1 fruit fly cellular context compared by ENCODE assay signal in the genomic region with DNA sequence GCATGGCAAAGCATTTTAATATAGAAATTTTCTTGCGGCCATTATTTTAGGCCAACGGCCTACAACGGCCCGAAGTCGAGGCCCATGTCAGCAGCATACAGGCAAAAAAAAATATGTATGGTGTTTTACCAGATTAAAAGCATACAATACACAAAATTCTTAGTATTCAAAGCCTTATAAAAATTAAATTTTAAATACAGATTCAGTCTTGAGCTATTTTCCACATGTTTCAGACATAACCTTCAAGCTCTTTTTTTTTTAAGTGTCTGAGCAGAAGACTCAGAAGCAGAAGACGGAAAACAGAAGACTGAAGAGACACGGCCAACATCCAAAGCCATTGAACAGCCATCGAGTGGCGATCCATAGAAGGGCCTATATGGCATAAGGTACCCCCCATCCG.
TF ChIP-seq lines count a peak whose summit lies in the region.

No protein-coding gene starts in this region.

TF ChIP-seq in whole organism, embryonic, 481 proteins besides CTCF, POLR2A, EP300 and RAD21 (continued from another document and continues in another):
- TF ChIP-seq CoRest (tag; optimal IDR thresholded peaks at IDR 0.05; lab: Kevin White, UChicago) (peak; percentile 43), tio (GFP tag; optimal IDR thresholded peaks at IDR 0.05; lab: Kevin White, UChicago) (peak; percentile 10), ssp (GFP tag; IDR thresholded peaks at IDR 0.05; lab: Robert Waterston, UW) (no peak), CHES-1-like (GFP tag; optimal IDR thresholded peaks at IDR 0.05; lab: Kevin White, UChicago) (no peak), CG1233 (GFP tag; optimal IDR thresholded peaks at IDR 0.05; lab: Kevin White, UChicago) (peak; percentile 5), CG10274 (GFP tag; optimal IDR thresholded peaks at IDR 0.05; lab: Kevin White, UChicago) (no peak), CG3163 (GFP tag; optimal IDR thresholded peaks at IDR 0.05; lab: Kevin White, UChicago) (no peak), kni (GFP tag; optimal IDR thresholded peaks at IDR 0.05; lab: Kevin White, UChicago) (peak; percentile 21), CG8089 (GFP tag; optimal IDR thresholded peaks at IDR 0.05; lab: Kevin White, UChicago) (no peak), CG9932 (GFP tag; IDR thresholded peaks at IDR 0.05; lab: Robert Waterston, UW) (no peak), Hey (tag; optimal IDR thresholded peaks at IDR 0.05; lab: Kevin White, UChicago) (no peak), CG12219 (GFP tag; optimal IDR thresholded peaks at IDR 0.05; lab: Kevin White, UChicago) (no peak), gem (tag; optimal IDR thresholded peaks at IDR 0.05; lab: Kevin White, UChicago) (peak; percentile 70), peb (GFP tag; IDR thresholded peaks at IDR 0.05; lab: Robert Waterston, UW) (0 out of 2 replicates have a peak, but pooled peaks have one; percentile 13), Rx (GFP tag; IDR thresholded peaks at IDR 0.05; lab: Robert Waterston, UW) (no peak), Fer2 (tag; optimal IDR thresholded peaks at IDR 0.05; lab: Kevin White, UChicago) (no peak), chm (GFP tag; IDR thresholded peaks at IDR 0.05; lab: Robert Waterston, UW) (0 out of 2 replicates have a peak, but pooled peaks have one; percentile 8), CG10321 (GFP tag; IDR thresholded peaks at IDR 0.05; lab: Robert Waterston, UW) (no peak), CG8765 (GFP tag; IDR thresholded peaks at IDR 0.05; lab: Robert Waterston, UW) (no peak), Camta (GFP tag; optimal IDR thresholded peaks at IDR 0.05; lab: Kevin White, UChicago) (peak; percentile 9), CG2202 (tag; optimal IDR thresholded peaks at IDR 0.05; lab: Kevin White, UChicago) (peak; percentile 41), BEAF-32 (GFP tag; optimal IDR thresholded peaks at IDR 0.05; lab: Kevin White, UChicago) (no peak), Drgx (GFP tag; IDR thresholded peaks at IDR 0.05; lab: Robert Waterston, UW) (no peak), Lim3 (GFP tag; IDR thresholded peaks at IDR 0.05; lab: Robert Waterston, UW) (no peak), sc (optimal IDR thresholded peaks at IDR 0.05; lab: Kevin White, UChicago) (no peak), sc (GFP tag; optimal IDR thresholded peaks at IDR 0.05; lab: Kevin White, UChicago) (peak; percentile 25), CG11093 (GFP tag; IDR thresholded peaks at IDR 0.05; lab: Robert Waterston, UW) (peak; percentile 43; the same call in 1 of the 3 replicates), kah (GFP tag; optimal IDR thresholded peaks at IDR 0.05; lab: Kevin White, UChicago) (no peak), NfI (GFP tag; optimal IDR thresholded peaks at IDR 0.05; lab: Kevin White, UChicago) (no peak), phol (tag; optimal IDR thresholded peaks at IDR 0.05; lab: Kevin White, UChicago) (peak; percentile 59), CG10267 (tag; optimal IDR thresholded peaks at IDR 0.05; lab: Kevin White, UChicago) (peak; percentile 52), Stat92E (GFP tag; optimal IDR thresholded peaks at IDR 0.05; lab: Kevin White, UChicago) (peak in 1 of 3 experiments; percentile 3), z (GFP tag; IDR thresholded peaks at IDR 0.05; lab: Robert Waterston, UW) (no peak), gsb-n (tag; optimal IDR thresholded peaks at IDR 0.05; lab: Kevin White, UChicago) (peak; percentile 52), CG6683 (GFP tag; optimal IDR thresholded peaks at IDR 0.05; lab: Kevin White, UChicago) (no peak), bigmax (GFP tag; optimal IDR thresholded peaks at IDR 0.05; lab: Kevin White, UChicago) (no peak), Fer3 (tag; optimal IDR thresholded peaks at IDR 0.05; lab: Kevin White, UChicago) (no peak), CG9817 (tag; optimal IDR thresholded peaks at IDR 0.05; lab: Kevin White, UChicago) (no peak), CG14860 (GFP tag; IDR thresholded peaks at IDR 0.05; lab: Robert Waterston, UW; ENCODE audit: partially characterized antibody) (no peak), CG6272 (GFP tag; IDR thresholded peaks at IDR 0.05; lab: Robert Waterston, UW) (no peak), CG14710 (tag; optimal IDR thresholded peaks at IDR 0.05; lab: Kevin White, UChicago) (peak; percentile 63), dati (GFP tag; IDR thresholded peaks at IDR 0.05; lab: Robert Waterston, UW) (no peak), Deaf1 (tag; optimal IDR thresholded peaks at IDR 0.05; lab: Kevin White, UChicago) (no peak), CG6689 (GFP tag; IDR thresholded peaks at IDR 0.05; lab: Robert Waterston, UW) (peak; percentile 49), CG17186 (GFP tag; optimal IDR thresholded peaks at IDR 0.05; lab: Kevin White, UChicago) (no peak), fd3F (GFP tag; optimal IDR thresholded peaks at IDR 0.05; lab: Kevin White, UChicago) (no peak), Oli (tag; optimal IDR thresholded peaks at IDR 0.05; lab: Kevin White, UChicago) (peak; percentile 51), Mrtf (GFP tag; IDR thresholded peaks at IDR 0.05; lab: Robert Waterston, UW) (no peak), otp (GFP tag; IDR thresholded peaks at IDR 0.05; lab: Robert Waterston, UW) (no peak; the same call in 2 of the 3 replicates), CG17359 (tag; optimal IDR thresholded peaks at IDR 0.05; lab: Kevin White, UChicago) (peak; percentile 33), ewg (GFP tag; optimal IDR thresholded peaks at IDR 0.05; lab: Kevin White, UChicago) (no peak), slp2 (GFP tag; optimal IDR thresholded peaks at IDR 0.05; lab: Kevin White, UChicago) (peak; percentile 27), Abd-B (GFP tag; optimal IDR thresholded peaks at IDR 0.05; lab: Kevin White, UChicago) (peak; percentile 17), nmo (GFP tag; optimal IDR thresholded peaks at IDR 0.05; lab: Kevin White, UChicago) (peak; percentile 65), sens (GFP tag; lab: Kevin White, UChicago) (peak; percentile 93), CG8944 (GFP tag; optimal IDR thresholded peaks at IDR 0.05; lab: Kevin White, UChicago) (no peak), Atf3 (GFP tag; optimal IDR thresholded peaks at IDR 0.05; lab: Kevin White, UChicago) (no peak), CrebB (tag; optimal IDR thresholded peaks at IDR 0.05; lab: Kevin White, UChicago) (no peak), pum (GFP tag; optimal IDR thresholded peaks at IDR 0.05; lab: Kevin White, UChicago) (peak; percentile 32), Sox102F (GFP tag; optimal IDR thresholded peaks at IDR 0.05; lab: Kevin White, UChicago) (peak; percentile 45), toy (GFP tag; IDR thresholded peaks at IDR 0.05; lab: Robert Waterston, UW) (no peak), CG11695 (GFP tag; IDR thresholded peaks at IDR 0.05; lab: Robert Waterston, UW) (0 out of 3 replicates have a peak, but pooled peaks have one; percentile 30), ems (GFP tag; optimal IDR thresholded peaks at IDR 0.05; lab: Kevin White, UChicago) (no peak), zen (tag; optimal IDR thresholded peaks at IDR 0.05; lab: Kevin White, UChicago) (no peak), stc (GFP tag; IDR thresholded peaks at IDR 0.05; lab: Robert Waterston, UW) (0 out of 2 replicates have a peak, but pooled peaks have one; percentile 5), Elba2 (GFP tag; optimal IDR thresholded peaks at IDR 0.05; lab: Kevin White, UChicago) (no peak), CG15269 (tag; optimal IDR thresholded peaks at IDR 0.05; lab: Kevin White, UChicago) (peak; percentile 1), ranshi (GFP tag; IDR thresholded peaks at IDR 0.05; lab: Robert Waterston, UW) (peak; percentile 34; the same call in 1 of the 2 replicates), CG15514 (GFP tag; optimal IDR thresholded peaks at IDR 0.05; lab: Kevin White, UChicago) (no peak), CG5953 (GFP tag; IDR thresholded peaks at IDR 0.05; lab: Robert Waterston, UW) (no peak), cas (GFP tag; IDR thresholded peaks at IDR 0.05; lab: Robert Waterston, UW) (no peak), CG30403 (GFP tag; optimal IDR thresholded peaks at IDR 0.05; lab: Kevin White, UChicago) (peak; percentile 38), CG16815 (GFP tag; optimal IDR thresholded peaks at IDR 0.05; lab: Kevin White, UChicago) (peak; percentile 17), CG4328 (GFP tag; optimal IDR thresholded peaks at IDR 0.05; lab: Kevin White, UChicago) (no peak), Doc3 (GFP tag; IDR thresholded peaks at IDR 0.05; lab: Robert Waterston, UW; ENCODE audit: partially characterized antibody) (no peak), CG12071 (GFP tag; optimal IDR thresholded peaks at IDR 0.05; lab: Kevin White, UChicago) (no peak), Bgb (GFP tag; IDR thresholded peaks at IDR 0.05; lab: Robert Waterston, UW; ENCODE audit: partially characterized antibody) (no peak), CG1529 (GFP tag; optimal IDR thresholded peaks at IDR 0.05; lab: Kevin White, UChicago) (peak; percentile 36), MTF-1 (GFP tag; optimal IDR thresholded peaks at IDR 0.05; lab: Kevin White, UChicago; ENCODE audit: borderline replicate concordance) (no peak), PHDP (tag; optimal IDR thresholded peaks at IDR 0.05; lab: Kevin White, UChicago) (peak; percentile 18), sima (GFP tag; optimal IDR thresholded peaks at IDR 0.05; lab: Kevin White, UChicago) (no peak), Mad (GFP tag; optimal IDR thresholded peaks at IDR 0.05; lab: Kevin White, UChicago) (peak; percentile 6), gce (GFP tag; IDR thresholded peaks at IDR 0.05; lab: Robert Waterston, UW) (no peak), Opbp (GFP tag; IDR thresholded peaks at IDR 0.05; lab: Robert Waterston, UW; ENCODE audit: partially characterized antibody) (no peak), Lhr (GFP tag; optimal IDR thresholded peaks at IDR 0.05; lab: Kevin White, UChicago) (peak; percentile 35), Oaz (GFP tag; IDR thresholded peaks at IDR 0.05; lab: Robert Waterston, UW) (no peak), az2 (GFP tag; optimal IDR thresholded peaks at IDR 0.05; lab: Kevin White, UChicago) (peak; percentile 35), repo (GFP tag; optimal IDR thresholded peaks at IDR 0.05; lab: Kevin White, UChicago) (no peak), disco-r (GFP tag; optimal IDR thresholded peaks at IDR 0.05; lab: Kevin White, UChicago) (no peak), CG4820 (GFP tag; optimal IDR thresholded peaks at IDR 0.05; lab: Kevin White, UChicago) (peak; percentile 45), croc (GFP tag; conservative IDR thresholded peaks at IDR 0.05; lab: Robert Waterston, UW) (peak; percentile 34; the same call in 1 of the 3 replicates), crp (GFP tag; optimal IDR thresholded peaks at IDR 0.05; lab: Kevin White, UChicago) (no peak), CG6254 (GFP tag; optimal IDR thresholded peaks at IDR 0.05; lab: Kevin White, UChicago) (peak; percentile 57), Atf-2 (GFP tag; optimal IDR thresholded peaks at IDR 0.05; lab: Kevin White, UChicago) (peak; percentile 17), Usf (GFP tag; optimal IDR thresholded peaks at IDR 0.05; lab: Kevin White, UChicago) (no peak), HLH54F (GFP tag; optimal IDR thresholded peaks at IDR 0.05; lab: Kevin White, UChicago) (no peak), Hr3 (GFP tag; optimal IDR thresholded peaks at IDR 0.05; lab: Kevin White, UChicago) (peak; percentile 20), CG4424 (GFP tag; optimal IDR thresholded peaks at IDR 0.05; lab: Kevin White, UChicago) (peak; percentile 39), cato (GFP tag; optimal IDR thresholded peaks at IDR 0.05; lab: Kevin White, UChicago; ENCODE audit: borderline replicate concordance) (peak; percentile 12), Trl (optimal IDR thresholded peaks at IDR 0.05; lab: Kevin White, UChicago) (no peak), Trl (GFP tag; optimal IDR thresholded peaks at IDR 0.05; lab: Kevin White, UChicago) (peak; percentile 9), CG1832 (GFP tag; optimal IDR thresholded peaks at IDR 0.05; lab: Kevin White, UChicago) (no peak), danr (GFP tag; IDR thresholded peaks at IDR 0.05; lab: Robert Waterston, UW) (0 out of 2 replicates have a peak, but pooled peaks have one; percentile 24), fd102C (GFP tag; optimal IDR thresholded peaks at IDR 0.05; lab: Kevin White, UChicago) (no peak), dm (GFP tag; optimal IDR thresholded peaks at IDR 0.05; lab: Kevin White, UChicago) (no peak), en (GFP tag; optimal IDR thresholded peaks at IDR 0.05; lab: Kevin White, UChicago) (no peak), nerfin-1 (tag; optimal IDR thresholded peaks at IDR 0.05; lab: Kevin White, UChicago) (peak; percentile 13), yki (optimal IDR thresholded peaks at IDR 0.05; lab: Kevin White, UChicago) (no peak), CG11504 (tag; optimal IDR thresholded peaks at IDR 0.05; lab: Kevin White, UChicago) (peak; percentile 62), insv (GFP tag; optimal IDR thresholded peaks at IDR 0.05; lab: Kevin White, UChicago) (no peak), Neu2 (GFP tag; optimal IDR thresholded peaks at IDR 0.05; lab: Kevin White, UChicago; ENCODE audit: borderline replicate concordance) (no peak), CG12942 (GFP tag; optimal IDR thresholded peaks at IDR 0.05; lab: Kevin White, UChicago) (no peak), CG6654 (GFP tag; optimal IDR thresholded peaks at IDR 0.05; lab: Kevin White, UChicago) (peak; percentile 27), run (tag; optimal IDR thresholded peaks at IDR 0.05; lab: Kevin White, UChicago) (no peak), usp (GFP tag; optimal IDR thresholded peaks at IDR 0.05; lab: Kevin White, UChicago) (no peak), CG17829 (tag; optimal IDR thresholded peaks at IDR 0.05; lab: Kevin White, UChicago) (peak; percentile 27), CG10209 (GFP tag; optimal IDR thresholded peaks at IDR 0.05; lab: Kevin White, UChicago) (peak; percentile 11), Taf1 (GFP tag; IDR thresholded peaks at IDR 0.05; lab: Robert Waterston, UW) (no peak), CG8924 (tag; optimal IDR thresholded peaks at IDR 0.05; lab: Kevin White, UChicago) (no peak), CG9437 (GFP tag; optimal IDR thresholded peaks at IDR 0.05; lab: Kevin White, UChicago) (no peak), Nf-YB (GFP tag; optimal IDR thresholded peaks at IDR 0.05; lab: Kevin White, UChicago) (peak; percentile 52), CG13123 (GFP tag; optimal IDR thresholded peaks at IDR 0.05; lab: Kevin White, UChicago) (no peak), pb (GFP tag; optimal IDR thresholded peaks at IDR 0.05; lab: Kevin White, UChicago) (no peak), CG6813 (GFP tag; optimal IDR thresholded peaks at IDR 0.05; lab: Kevin White, UChicago) (peak; percentile 3), CG3281 (GFP tag; optimal IDR thresholded peaks at IDR 0.05; lab: Kevin White, UChicago) (no peak), Dip2 (GFP tag; IDR thresholded peaks at IDR 0.05; lab: Robert Waterston, UW) (no peak), tap (tag; optimal IDR thresholded peaks at IDR 0.05; lab: Kevin White, UChicago) (no peak), Aef1 (GFP tag; IDR thresholded peaks at IDR 0.05; lab: Robert Waterston, UW) (no peak), bab2 (GFP tag; optimal IDR thresholded peaks at IDR 0.05; lab: Kevin White, UChicago) (peak; percentile 12), lbe (GFP tag; optimal IDR thresholded peaks at IDR 0.05; lab: Kevin White, UChicago) (no peak)
